Worm (Caenorhabditis elegans) whole organism, L1 larva: ENCODE results near the gene C35A5.10.

Experiments used
- F16B12.6 ChIP-seq: fragments of 150-350 bp; optimal IDR thresholded peaks from 2 replicates; lab custom pipeline; 2014; ENCODE audit warnings: missing biosample characterization, missing genetic modification characterization
- blmp-1 ChIP-seq: fragments of 150-350 bp; optimal IDR thresholded peaks from 2 replicates; lab custom pipeline; 2014; ENCODE audit warnings: missing biosample characterization, missing genetic modification characterization
- ceh-82 ChIP-seq, 3 experiments: fragments of 150-350 bp in 1 of 3; sonication (generic microtip) in 2 of 3; optimal IDR thresholded peaks; 2 replicates each; lab custom pipeline; 2014 to 2017; ENCODE audit warnings: missing biosample characterization in 3 of 3, missing genetic modification characterization in 3 of 3
- ceh-90 ChIP-seq: sonication (generic microtip); optimal IDR thresholded peaks from 2 replicates; lab custom pipeline; 2016; ENCODE audit warnings: missing genetic modification characterization, missing compliant biosample characterization
- dpl-1 ChIP-seq, 3 experiments: fragments of 150-350 bp in 2 of 3; sonication (generic microtip) in 1 of 3; optimal IDR thresholded peaks; 2 replicates each; lab custom pipeline; 2014 to 2017; ENCODE audit warnings: missing biosample characterization in 3 of 3, missing genetic modification characterization in 3 of 3, missing genetic modification reagents in 3 of 3
- egl-27 ChIP-seq, 2 experiments: fragments of 150-350 bp in 1 of 2; sonication (generic microtip); optimal IDR thresholded peaks; 3 replicates each; lab custom pipeline; 2017 to 2018; ENCODE audit warnings: missing biosample characterization in 2 of 2, missing genetic modification characterization in 2 of 2, missing genetic modification reagents in 2 of 2
- ets-5 ChIP-seq: fragments of 200-800 bp; sonication (Bioruptor generic); IDR thresholded peaks from 2 replicates; pipeline ENCODE4 v1.3.6; 2022; ENCODE audit warnings: missing genetic modification characterization, missing compliant biosample characterization
- fos-1 ChIP-seq: fragments of 150-350 bp; optimal IDR thresholded peaks from 2 replicates; lab custom pipeline; 2014; ENCODE audit warnings: missing biosample characterization, missing genetic modification characterization
- pag-3 ChIP-seq: sonication (generic microtip); optimal IDR thresholded peaks from 2 replicates; lab custom pipeline; 2017; ENCODE audit warnings: missing genetic modification characterization, mild to moderate bottlenecking, missing compliant biosample characterization, antibody characterized with exemption, borderline replicate concordance; ENCODE audit not compliant: insufficient read depth
- skn-1 ChIP-seq: fragments of 150-350 bp; optimal IDR thresholded peaks from 2 replicates; lab custom pipeline; 2014; ENCODE audit warnings: missing biosample characterization, missing genetic modification characterization
- unc-62 ChIP-seq: fragments of 150-350 bp; optimal IDR thresholded peaks from 2 replicates; lab custom pipeline; 2014; ENCODE audit warnings: missing biosample characterization, missing genetic modification reagents, missing genetic modification characterization
- unc-86 ChIP-seq: sonication (generic microtip); optimal IDR thresholded peaks from 2 replicates; lab custom pipeline; 2016; ENCODE audit warnings: missing genetic modification characterization, missing compliant biosample characterization

DNA sequence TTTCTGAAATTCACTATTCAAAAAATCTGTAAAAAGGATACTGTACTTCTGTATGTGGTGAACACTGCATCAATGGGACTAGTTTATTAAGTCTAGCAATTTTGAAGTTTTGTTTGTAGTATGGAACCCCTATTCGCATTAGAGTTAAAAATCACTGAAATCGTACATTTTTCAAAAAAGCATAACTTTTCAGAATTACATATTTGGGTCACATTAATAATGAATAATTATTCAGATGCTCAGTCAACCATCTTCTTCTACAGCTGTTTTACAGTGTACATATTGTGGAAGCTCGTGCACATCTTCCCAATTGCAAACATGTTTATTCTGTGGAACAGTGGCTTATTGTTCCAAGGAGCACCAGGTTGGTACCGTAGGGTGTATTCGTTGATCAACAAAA, 35.3 kb upstream of the C35A5.10 start:
- TF ChIP-seq egl-27 (tag; optimal IDR thresholded peaks at IDR 0.05; lab: Kevin White, UChicago) = no peak
- no peak for TF ChIP-seq ets-5
- TF ChIP-seq unc-86 = no peak
- no peak for TF ChIP-seq blmp-1 (tag; lab: Kevin White, UChicago)
- no peak for TF ChIP-seq ceh-82 (tag; optimal IDR thresholded peaks at IDR 0.05; lab: Kevin White, UChicago)
- TF ChIP-seq pag-3 (tag; lab: Kevin White, UChicago) = no peak
- TF ChIP-seq F16B12.6 (tag; lab: Kevin White, UChicago) = no peak
- TF ChIP-seq ceh-90 (tag; lab: Kevin White, UChicago) = no peak
- TF ChIP-seq dpl-1 (GFP tag; optimal IDR thresholded peaks at IDR 0.05; lab: Kevin White, UChicago) = no peak
- TF ChIP-seq fos-1 (tag; lab: Kevin White, UChicago) = no peak
- no peak for TF ChIP-seq skn-1 (tag; lab: Kevin White, UChicago)
- no peak for TF ChIP-seq unc-62
